Worm (Caenorhabditis elegans) whole organism, L4 larva: ENCODE measurements around the gene gcy-14.
A peak's percentile ranks its signal among the peaks of the same experiment; 100 is the strongest.
"Not testable (repeated sequence)": the region's sequence is repeated elsewhere in the genome, so short reads cannot be mapped to it uniquely, and the experiment has no call there.

ENCODE experiments used
- D1046.2 ChIP-seq: fragments of 200-800 bp; sonication (Bioruptor generic); IDR thresholded peaks from 2 replicates; pipeline ENCODE4 v1.3.6; 2022; ENCODE audit warnings: missing genetic modification characterization, missing compliant biosample characterization
- Y105C5A.15 ChIP-seq: fragments of 200-800 bp; sonication (Bioruptor generic); IDR thresholded peaks from 2 replicates; pipeline ENCODE4 v1.3.6; 2022; ENCODE audit warnings: missing genetic modification characterization, missing compliant biosample characterization
- ZK337.2 ChIP-seq: fragments of 200-800 bp; sonication (Bioruptor generic); IDR thresholded peaks from 2 replicates; pipeline ENCODE4 v1.3.6; 2022; ENCODE audit warnings: missing genetic modification reagents, missing genetic modification characterization, missing compliant biosample characterization
- aha-1 ChIP-seq: fragments of 150-350 bp; peaks from one replicate; lab custom pipeline; 2014; ENCODE audit warnings: missing biosample characterization, missing genetic modification characterization
- ama-1 ChIP-seq: fragments of 150-350 bp; optimal IDR thresholded peaks from 2 replicates; lab custom pipeline; 2014; ENCODE audit warnings: inconsistent platforms, mixed read lengths
- attf-4 ChIP-seq: sonication (generic microtip); optimal IDR thresholded peaks from 3 replicates; lab custom pipeline; 2017; ENCODE audit warnings: missing biosample characterization, missing genetic modification characterization
- ceh-32 ChIP-seq: sonication (generic microtip); optimal IDR thresholded peaks from 2 replicates; lab custom pipeline; 2016; ENCODE audit warnings: mild to moderate bottlenecking, missing genetic modification characterization, missing compliant biosample characterization; ENCODE audit not compliant: poor library complexity
- ceh-44 ChIP-seq: fragments of 200-800 bp; sonication (Bioruptor generic); IDR thresholded peaks from 2 replicates; pipeline ENCODE4 v1.3.6; 2022; ENCODE audit warnings: missing genetic modification reagents, missing genetic modification characterization, missing compliant biosample characterization
- daf-12 ChIP-seq: fragments of 150-350 bp; optimal IDR thresholded peaks from 2 replicates; lab custom pipeline; 2014; ENCODE audit warnings: missing biosample characterization, missing genetic modification reagents, missing genetic modification characterization
- daf-16 ChIP-seq, 3 experiments: sonication (generic microtip); optimal IDR thresholded peaks; 2 replicates each; lab custom pipeline; 2016 to 2017; ENCODE audit warnings: missing genetic modification characterization in 3 of 3, missing genetic modification reagents in 3 of 3, mild to moderate bottlenecking in 2 of 3, missing compliant biosample characterization in 2 of 3, missing biosample characterization in 1 of 3, moderate library complexity in 1 of 3
- dmd-9 ChIP-seq: fragments of 200-800 bp; sonication (Bioruptor generic); IDR thresholded peaks from 2 replicates; pipeline ENCODE4 v1.3.6; 2022; ENCODE audit warnings: missing genetic modification reagents, missing genetic modification characterization, missing compliant biosample characterization
- dpl-1 ChIP-seq: fragments of 150-350 bp; optimal IDR thresholded peaks from 2 replicates; lab custom pipeline; 2014; ENCODE audit warnings: missing biosample characterization, missing genetic modification reagents, missing genetic modification characterization
- duxl-1 ChIP-seq: sonication (generic microtip); optimal IDR thresholded peaks from 2 replicates; lab custom pipeline; 2016; ENCODE audit warnings: mild to moderate bottlenecking, missing genetic modification characterization, moderate library complexity, missing compliant biosample characterization; ENCODE audit not compliant: poor library complexity
- hmg-1.1 ChIP-seq: fragments of 200-800 bp; sonication (Bioruptor generic); IDR thresholded peaks from 2 replicates; pipeline ENCODE4 v1.3.6; 2022; ENCODE audit warnings: missing genetic modification reagents, missing genetic modification characterization, missing compliant biosample characterization
- lim-7 ChIP-seq: fragments of 200-800 bp; sonication (Bioruptor generic); IDR thresholded peaks from 2 replicates; pipeline ENCODE4 v1.3.6; 2022; ENCODE audit warnings: missing genetic modification characterization, missing compliant biosample characterization
- lin-1 ChIP-seq: fragments of 200-800 bp; sonication (Bioruptor generic); IDR thresholded peaks from 2 replicates; pipeline ENCODE4 v1.3.6; 2022; ENCODE audit warnings: missing genetic modification reagents, missing genetic modification characterization, missing compliant biosample characterization
- lin-38 ChIP-seq: fragments of 200-800 bp; sonication (Bioruptor generic); IDR thresholded peaks from 2 replicates; pipeline ENCODE4 v1.3.6; 2022; ENCODE audit warnings: missing genetic modification reagents, missing genetic modification characterization, missing compliant biosample characterization
- lsy-2 ChIP-seq, 2 experiments: fragments of 150-350 bp in 1 of 2; sonication (generic microtip) in 1 of 2; optimal IDR thresholded peaks; 2 replicates each; lab custom pipeline; 2014 to 2017; ENCODE audit warnings: missing biosample characterization in 2 of 2, missing genetic modification characterization in 2 of 2
- madf-9 ChIP-seq: fragments of 200-800 bp; sonication (Bioruptor generic); conservative IDR thresholded peaks from 2 replicates; pipeline ENCODE4 v1.3.6; 2022; ENCODE audit warnings: missing genetic modification reagents, missing genetic modification characterization, missing compliant biosample characterization
- mxl-2 ChIP-seq: fragments of 200-800 bp; sonication (Bioruptor generic); conservative IDR thresholded peaks from 2 replicates; pipeline ENCODE4 v1.3.6; 2022; ENCODE audit warnings: missing genetic modification reagents, missing genetic modification characterization, missing compliant biosample characterization
- nhr-10 ChIP-seq: fragments of 150-350 bp; optimal IDR thresholded peaks from 2 replicates; lab custom pipeline; 2014; ENCODE audit warnings: missing biosample characterization, missing genetic modification characterization
- nhr-102 ChIP-seq: sonication (generic microtip); optimal IDR thresholded peaks from 2 replicates; lab custom pipeline; 2016; ENCODE audit warnings: mild to moderate bottlenecking, missing genetic modification characterization, moderate library complexity, missing compliant biosample characterization
- nhr-111 ChIP-seq: fragments of 200-800 bp; sonication (Bioruptor generic); optimal IDR thresholded peaks from 2 replicates; lab custom pipeline; 2018; ENCODE audit warnings: mild to moderate bottlenecking, missing genetic modification characterization, missing compliant biosample characterization
- nhr-6 ChIP-seq: fragments of 150-350 bp; optimal IDR thresholded peaks from 2 replicates; lab custom pipeline; 2014; ENCODE audit warnings: missing biosample characterization, missing genetic modification characterization
- nhr-76 ChIP-seq: fragments of 150-350 bp; optimal IDR thresholded peaks from 2 replicates; lab custom pipeline; 2014; ENCODE audit warnings: missing biosample characterization, missing genetic modification characterization
- pqm-1 ChIP-seq: sonication (generic microtip); optimal IDR thresholded peaks from 2 replicates; lab custom pipeline; 2017; ENCODE audit warnings: missing biosample characterization, missing genetic modification characterization
- rbr-2 ChIP-seq: sonication (generic microtip); optimal IDR thresholded peaks from 2 replicates; lab custom pipeline; 2016; ENCODE audit warnings: missing genotype, missing genetic modification characterization, missing compliant biosample characterization
- saeg-2 ChIP-seq: fragments of 200-800 bp; sonication (Bioruptor generic); IDR thresholded peaks from 2 replicates; pipeline ENCODE4 v1.3.6; 2022; ENCODE audit warnings: missing genetic modification reagents, missing genetic modification characterization, missing compliant biosample characterization
- set-16 ChIP-seq: fragments of 200-800 bp; sonication (Bioruptor generic); IDR thresholded peaks from 2 replicates; pipeline ENCODE4 v1.3.6; 2022; ENCODE audit warnings: missing genetic modification reagents, missing genetic modification characterization, missing compliant biosample characterization
- snpc-1.2 ChIP-seq: fragments of 200-800 bp; sonication (Bioruptor generic); IDR thresholded peaks from 2 replicates; pipeline ENCODE4 v1.3.6; 2022; ENCODE audit warnings: missing genetic modification reagents, missing genetic modification characterization, missing compliant biosample characterization
- snpc-4 ChIP-seq: fragments of 150-350 bp; optimal IDR thresholded peaks from 2 replicates; lab custom pipeline; 2014; ENCODE audit warnings: missing biosample characterization, missing genetic modification characterization
- spr-1 ChIP-seq: sonication (generic microtip); optimal IDR thresholded peaks from 2 replicates; lab custom pipeline; 2016; ENCODE audit warnings: mild to moderate bottlenecking, missing genetic modification characterization, missing compliant biosample characterization
- vab-7 ChIP-seq: fragments of 200-800 bp; sonication (Bioruptor generic); IDR thresholded peaks from 2 replicates; pipeline ENCODE4 v1.3.6; 2022; ENCODE audit warnings: missing genetic modification reagents, missing genetic modification characterization, missing compliant biosample characterization
- zfp-3 ChIP-seq: fragments of 200-800 bp; sonication (Bioruptor generic); conservative IDR thresholded peaks from 2 replicates; pipeline ENCODE4 v1.3.6; 2022; ENCODE audit warnings: missing genetic modification reagents, missing genetic modification characterization, missing compliant biosample characterization
- ztf-7 ChIP-seq: fragments of 150-350 bp; optimal IDR thresholded peaks from 2 replicates; lab custom pipeline; 2014; ENCODE audit warnings: missing biosample characterization, missing genetic modification characterization

The gcy-14 gene

ce11 chrV:14830267-14831175 is 37.6 kb downstream of the gcy-14 start (continued):
- TF ChIP-seq set-16 (GFP tag; lab: Robert Waterston, UW), result peak; percentile 52
- TF ChIP-seq saeg-2 (GFP tag; lab: Robert Waterston, UW), result no peak
- peak; percentile 51 for TF ChIP-seq nhr-6 (tag; lab: Kevin White, UChicago)
- TF ChIP-seq D1046.2 (GFP tag; lab: Robert Waterston, UW), result no peak
- no peak for TF ChIP-seq daf-16 (GFP tag; optimal IDR thresholded peaks at IDR 0.05; lab: Kevin White, UChicago)
- peak; percentile 88 for TF ChIP-seq daf-16 (tag; optimal IDR thresholded peaks at IDR 0.05; lab: Kevin White, UChicago)
- TF ChIP-seq dpl-1 (GFP tag; lab: Kevin White, UChicago), result no peak
- no peak for TF ChIP-seq attf-4
- TF ChIP-seq ceh-44, result 0 out of 2 replicates have a peak, but pooled peaks have one; percentile 24
- TF ChIP-seq vab-7 (GFP tag; lab: Robert Waterston, UW), result no peak
- peak; percentile 44; the same call in 1 of the 2 replicates for TF ChIP-seq snpc-1.2 (GFP tag; lab: Robert Waterston, UW)
- TF ChIP-seq nhr-76 (tag; lab: Kevin White, UChicago), result no peak
- no peak for TF ChIP-seq ama-1 (lab: Kevin White, UChicago)
- no peak for TF ChIP-seq lin-1 (GFP tag; lab: Robert Waterston, UW)
- no peak for TF ChIP-seq dmd-9 (GFP tag; lab: Robert Waterston, UW)
- TF ChIP-seq daf-12, result no peak

ce11 chrV:14828407-14828806 is 39.7 kb downstream of the gcy-14 start:
- TF ChIP-seq ceh-32 (tag; lab: Kevin White, UChicago) (no peak), duxl-1 (tag; lab: Kevin White, UChicago) (peak; percentile 21), hmg-1.1 (peak; percentile 23; the same call in 1 of the 2 replicates), zfp-3 (GFP tag; lab: Robert Waterston, UW) (peak; percentile 77; the same call in 1 of the 2 replicates), spr-1 (peak; percentile 1), pqm-1 (tag; lab: Kevin White, UChicago) (no peak), snpc-4 (tag; lab: Kevin White, UChicago) (no peak), aha-1 (tag; lab: Kevin White, UChicago) (peak; percentile 42), lsy-2 (tag; optimal IDR thresholded peaks at IDR 0.05; lab: Kevin White, UChicago) (no peak), nhr-102 (tag; lab: Kevin White, UChicago) (peak; percentile 53), lin-38 (GFP tag; lab: Robert Waterston, UW) (0 out of 2 replicates have a peak, but pooled peaks have one; percentile 24), attf-4 (no peak), nhr-10 (no peak), snpc-1.2 (GFP tag; lab: Robert Waterston, UW) (no peak), madf-9 (GFP tag; lab: Robert Waterston, UW) (no peak), nhr-111 (no peak), ZK337.2 (GFP tag; lab: Robert Waterston, UW) (no peak), mxl-2 (GFP tag; lab: Robert Waterston, UW) (0 out of 2 replicates have a peak, but pooled peaks have one; percentile 16), Y105C5A.15 (0 out of 2 replicates have a peak, but pooled peaks have one; percentile 26), lim-7 (0 out of 2 replicates have a peak, but pooled peaks have one; percentile 9), ztf-7 (tag; lab: Kevin White, UChicago) (no peak)
- TF ChIP-seq, all 104 proteins: peak for 10

ce11 chrV:14826952-14827351 is 41.1 kb downstream of the gcy-14 start, which contains the start of gene nspa-8:
TSS of gene nspa-8 (minus strand) at chrV:14827052.
- not testable (repeated sequence) for TF ChIP-seq ama-1 (lab: Kevin White, UChicago); dpl-1 (GFP tag; lab: Kevin White, UChicago); rbr-2 (tag; lab: Kevin White, UChicago)
- TF ChIP-seq, all 104 proteins: peak for 0; not testable (repeated sequence) for 104
